Fruit fly (Drosophila melanogaster): ENCODE data around the gene AGO3.

dm6 chr3L:23686170-23686569, 131.8 kb downstream of the AGO3 start:
- TF ChIP-seq EcR (GFP tag; optimal IDR thresholded peaks at IDR 0.05) (no peak), Ets98B (GFP tag; IDR thresholded peaks at IDR 0.05) (no peak), CG4496 (GFP tag; IDR thresholded peaks at IDR 0.05) (no peak), CG8301 (tag; optimal IDR thresholded peaks at IDR 0.05) (no peak), fd96Ca (GFP tag; IDR thresholded peaks at IDR 0.05) (no peak), CG8159 (tag; optimal IDR thresholded peaks at IDR 0.05) (no peak)

Measured in whole organism, pupa.